Worm (Caenorhabditis elegans) whole organism, early embryonic: Measurements from ENCODE around the gene C50F4.4.

Experiments
- B0310.2 ChIP-seq: sonication (generic microtip); optimal IDR thresholded peaks from 2 replicates; lab custom pipeline; 2016; ENCODE audit warnings: mild to moderate bottlenecking, missing genetic modification characterization, missing compliant biosample characterization
- ama-1 ChIP-seq: fragments of 150-350 bp; optimal IDR thresholded peaks from 2 replicates; lab custom pipeline; 2014
- hmbx-1 ChIP-seq: sonication (generic microtip); optimal IDR thresholded peaks from 2 replicates; lab custom pipeline; 2016; ENCODE audit warnings: mild to moderate bottlenecking, missing genetic modification characterization, missing compliant biosample characterization
- hnd-1 ChIP-seq: sonication (generic microtip); optimal IDR thresholded peaks from 2 replicates; lab custom pipeline; 2016; ENCODE audit warnings: missing genetic modification characterization, missing compliant biosample characterization
- sea-1 ChIP-seq: fragments of 200-800 bp; sonication (Bioruptor generic); conservative IDR thresholded peaks from 2 replicates; pipeline ENCODE4 v1.3.6; 2022; ENCODE audit warnings: missing genetic modification characterization, missing compliant biosample characterization

ce11 chrV:9582594-9583322 is 46.2 kb downstream of the C50F4.4 start, which contains the start of gene rtfo-1:
- TF ChIP-seq hnd-1 (tag; lab: Kevin White, UChicago) (peak; percentile 6), ama-1 (lab: Kevin White, UChicago) (no peak), hmbx-1 (tag; lab: Kevin White, UChicago) (no peak), sea-1 (GFP tag; lab: Robert Waterston, UW) (no peak), B0310.2 (no peak)
